Fruit fly (Drosophila melanogaster): Measurements from ENCODE around the gene X11L.

Gene X11L

DNA sequence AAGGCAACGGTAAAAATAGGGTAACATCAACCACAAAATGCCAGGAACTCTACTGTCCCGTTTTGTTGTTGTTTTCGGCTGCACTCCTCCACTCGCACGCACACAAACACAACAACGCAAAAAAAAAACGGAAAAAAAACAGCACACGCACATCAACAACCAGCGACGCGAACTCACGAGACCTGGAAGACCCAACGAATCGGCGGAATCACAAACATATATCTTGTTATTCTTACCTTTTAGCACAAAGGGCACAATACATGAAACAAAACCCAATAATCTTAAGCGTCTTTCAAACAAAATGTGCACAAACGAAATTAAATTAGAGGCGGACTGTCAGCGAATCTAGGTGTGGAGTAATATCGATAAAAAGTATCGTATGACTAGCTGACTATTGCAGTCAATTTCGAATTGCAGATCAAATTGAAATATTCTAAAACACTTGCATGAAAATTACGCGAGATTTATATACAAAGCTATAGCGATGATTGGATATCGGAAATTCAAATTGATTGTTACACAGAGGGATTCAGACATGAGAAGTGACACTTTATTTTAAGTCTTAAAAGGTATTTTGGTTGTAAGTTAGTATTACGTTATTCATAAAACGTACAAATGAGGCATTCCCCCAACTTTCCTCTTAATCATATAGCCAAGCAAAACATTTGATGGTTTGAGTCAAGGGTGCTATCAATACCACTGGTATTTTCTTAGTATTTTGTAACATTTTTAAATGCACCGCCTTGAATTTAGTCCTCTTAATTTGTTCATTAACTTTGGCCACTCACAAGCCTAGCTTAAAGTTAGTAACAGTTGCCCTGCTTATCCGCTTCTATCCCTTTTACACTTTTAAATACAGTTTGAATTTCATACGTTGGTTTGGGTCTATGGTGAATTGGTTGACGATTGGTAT lies 20.3 kb upstream of the X11L start, which contains the start of gene Ankle2 (continued):
- TF ChIP-seq crp (GFP tag; optimal IDR thresholded peaks at IDR 0.05) (no peak), CG31224 (GFP tag; IDR thresholded peaks at IDR 0.05) (no peak), her (GFP tag; optimal IDR thresholded peaks at IDR 0.05) (no peak), hkb (optimal IDR thresholded peaks at IDR 0.05) (no peak), hkb (GFP tag; IDR thresholded peaks at IDR 0.05) (no peak), cato (GFP tag; optimal IDR thresholded peaks at IDR 0.05; ENCODE audit: borderline replicate concordance) (no peak), phol (tag; optimal IDR thresholded peaks at IDR 0.05) (no peak), Fer2 (tag; optimal IDR thresholded peaks at IDR 0.05) (no peak), CG2678 (tag; optimal IDR thresholded peaks at IDR 0.05) (no peak), CG14667 (GFP tag; IDR thresholded peaks at IDR 0.05) (no peak), CG7963 (GFP tag; IDR thresholded peaks at IDR 0.05; ENCODE audit: partially characterized antibody) (0 out of 3 replicates have a peak, but pooled peaks have one; percentile 41), gt (GFP tag; IDR thresholded peaks at IDR 0.05) (no peak), Bdp1 (GFP tag; optimal IDR thresholded peaks at IDR 0.05) (no peak), Antp (GFP tag; optimal IDR thresholded peaks at IDR 0.05) (no peak), hth (optimal IDR thresholded peaks at IDR 0.05) (no peak), scrt (GFP tag; optimal IDR thresholded peaks at IDR 0.05) (no peak), CG8290 (GFP tag; optimal IDR thresholded peaks at IDR 0.05) (no peak), CG8290 (tag; optimal IDR thresholded peaks at IDR 0.05) (no peak), gro (GFP tag; optimal IDR thresholded peaks at IDR 0.05) (no peak), ac (GFP tag; optimal IDR thresholded peaks at IDR 0.05) (no peak), HLH4C (GFP tag; IDR thresholded peaks at IDR 0.05; ENCODE audit: partially characterized antibody) (peak; percentile 54; the same call in 1 of the 3 replicates), CG8089 (GFP tag; optimal IDR thresholded peaks at IDR 0.05) (no peak), CG10366 (GFP tag; IDR thresholded peaks at IDR 0.05) (no peak), gsb-n (tag; optimal IDR thresholded peaks at IDR 0.05) (no peak), CG10654 (GFP tag; optimal IDR thresholded peaks at IDR 0.05) (no peak), CG17359 (tag; optimal IDR thresholded peaks at IDR 0.05) (no peak), CG2116 (GFP tag; optimal IDR thresholded peaks at IDR 0.05) (peak; percentile 23), CG12071 (GFP tag; optimal IDR thresholded peaks at IDR 0.05) (no peak), sens-2 (GFP tag; IDR thresholded peaks at IDR 0.05) (no peak), prd (optimal IDR thresholded peaks at IDR 0.05) (no peak), prd (GFP tag; IDR thresholded peaks at IDR 0.05) (no peak), dysf (GFP tag; IDR thresholded peaks at IDR 0.05) (no peak), CG17186 (GFP tag; optimal IDR thresholded peaks at IDR 0.05) (no peak), az2 (GFP tag; optimal IDR thresholded peaks at IDR 0.05) (no peak), gfzf (GFP tag; optimal IDR thresholded peaks at IDR 0.05) (peak; percentile 90), CTCF (GFP tag; optimal IDR thresholded peaks at IDR 0.05) (peak; percentile 23), lmd (GFP tag; IDR thresholded peaks at IDR 0.05) (no peak), croc (GFP tag; conservative IDR thresholded peaks at IDR 0.05) (no peak), CG4854 (GFP tag; optimal IDR thresholded peaks at IDR 0.05) (no peak), Asciz (GFP tag; optimal IDR thresholded peaks at IDR 0.05) (no peak), CG18619 (GFP tag; optimal IDR thresholded peaks at IDR 0.05) (no peak), pnt (GFP tag; optimal IDR thresholded peaks at IDR 0.05) (no peak), CG4424 (GFP tag; optimal IDR thresholded peaks at IDR 0.05) (no peak), ftz-f1 (GFP tag; optimal IDR thresholded peaks at IDR 0.05) (no peak), CG8944 (GFP tag; optimal IDR thresholded peaks at IDR 0.05) (no peak), CG11723 (GFP tag; optimal IDR thresholded peaks at IDR 0.05) (no peak), odd (GFP tag; optimal IDR thresholded peaks at IDR 0.05) (no peak), dmrt99B (tag; optimal IDR thresholded peaks at IDR 0.05) (no peak), caup (GFP tag; optimal IDR thresholded peaks at IDR 0.05; ENCODE audit: severe bottlenecking) (no peak), CG16815 (GFP tag; optimal IDR thresholded peaks at IDR 0.05) (no peak), CG4730 (GFP tag; IDR thresholded peaks at IDR 0.05) (no peak)

Data from whole organism, embryonic.